Worm (Caenorhabditis elegans): ENCODE data around the gene glt-6.

glt-6 gene

DNA sequence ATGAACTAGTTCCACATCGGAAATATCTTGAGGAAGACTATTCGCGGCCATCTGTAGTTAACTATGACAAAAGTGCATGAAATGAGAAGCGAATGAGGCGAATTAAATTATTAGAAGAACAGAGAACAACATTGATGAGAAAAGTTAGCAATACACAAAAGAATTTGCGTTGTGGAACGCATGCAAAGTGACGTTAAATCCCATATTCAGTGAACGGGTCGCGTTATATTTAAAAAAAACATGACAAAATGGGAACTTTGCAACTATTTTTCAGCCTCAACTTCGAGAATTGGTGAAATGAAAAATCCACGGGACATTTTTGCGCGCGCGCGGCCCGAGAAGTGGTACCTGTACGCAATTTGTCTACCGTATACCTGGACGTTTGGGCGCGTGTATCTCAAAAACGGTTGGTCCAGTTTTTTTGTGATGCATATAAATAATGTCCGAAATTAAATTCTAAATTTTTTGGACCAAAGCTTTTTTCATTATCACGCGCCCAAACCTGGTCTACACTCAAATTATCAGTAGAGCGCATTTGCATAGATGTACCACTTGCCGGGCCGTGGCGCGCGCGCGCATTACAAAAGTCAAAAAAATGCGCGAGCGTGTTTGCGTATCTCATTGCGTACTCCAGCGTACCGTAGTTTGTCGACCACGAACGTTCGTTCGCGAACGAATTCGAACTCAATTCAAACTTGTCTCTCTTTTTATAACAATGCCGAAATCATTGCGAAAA lies 44.6 kb downstream of the glt-6 start, which contains the start of the genes cdd-2 and oef-1:
cdd-2 (minus strand) TSS at position 51 of the 736 bp plus-strand sequence.
oef-1 (plus strand) TSS at position 575 of the 736 bp plus-strand sequence.
- TF ChIP-seq sptf-1 (tag; optimal IDR thresholded peaks at IDR 0.05), result no peak
- no peak for TF ChIP-seq snpc-4 (tag; optimal IDR thresholded peaks at IDR 0.05)
- no peak for TF ChIP-seq blmp-1 (tag; optimal IDR thresholded peaks at IDR 0.05)
- no peak for TF ChIP-seq unc-62 (GFP tag; optimal IDR thresholded peaks at IDR 0.05)
- no peak for TF ChIP-seq hlh-4 (tag; optimal IDR thresholded peaks at IDR 0.05)
- no peak for TF ChIP-seq ceh-90 (tag; optimal IDR thresholded peaks at IDR 0.05)
- TF ChIP-seq lin-14 (GFP tag; optimal IDR thresholded peaks at IDR 0.05), result no peak
- TF ChIP-seq nhr-12 (tag; optimal IDR thresholded peaks at IDR 0.05), result no peak
- no peak for TF ChIP-seq nhr-20 (tag; optimal IDR thresholded peaks at IDR 0.05)
- TF ChIP-seq mep-1 (tag; optimal IDR thresholded peaks at IDR 0.05), result no peak
- no peak for TF ChIP-seq sup-37 (GFP tag; optimal IDR thresholded peaks at IDR 0.05)
- no peak for TF ChIP-seq aha-1 (tag; optimal IDR thresholded peaks at IDR 0.05)
- TF ChIP-seq mdl-1 (tag; optimal IDR thresholded peaks at IDR 0.05), result no peak

DNA sequence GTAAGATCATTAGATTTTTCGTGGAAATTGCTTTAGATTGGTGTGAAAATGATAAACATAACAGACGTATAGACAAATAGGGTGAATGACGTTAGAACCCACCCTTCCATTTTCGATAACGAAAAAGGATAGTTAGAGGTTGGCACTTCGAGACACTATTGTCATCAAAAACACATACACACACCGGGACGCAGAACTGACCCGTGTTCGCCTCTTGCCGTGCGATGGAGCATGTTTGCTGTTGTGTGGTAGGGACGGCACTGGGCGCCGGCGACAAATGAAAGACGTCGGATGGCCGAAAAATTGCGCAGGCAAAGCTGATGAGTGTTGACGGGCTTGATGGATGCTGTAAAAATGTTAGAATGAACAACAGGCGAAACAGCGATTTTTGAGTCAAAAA lies 46.4 kb downstream of the glt-6 start:
- TF ChIP-seq lin-13 (GFP tag; optimal IDR thresholded peaks at IDR 0.05) (no peak), mdl-1 (tag; optimal IDR thresholded peaks at IDR 0.05) (peak in 1 of 2 experiments; percentile 29), nhr-12 (tag; optimal IDR thresholded peaks at IDR 0.05) (no peak), F16B12.6 (tag; optimal IDR thresholded peaks at IDR 0.05) (peak; percentile 29), irx-1 (tag; optimal IDR thresholded peaks at IDR 0.05) (no peak), lin-39 (tag; optimal IDR thresholded peaks at IDR 0.05) (no peak), nhr-28 (tag; optimal IDR thresholded peaks at IDR 0.05) (no peak), nhr-20 (tag; optimal IDR thresholded peaks at IDR 0.05) (no peak), snu-23 (GFP tag; optimal IDR thresholded peaks at IDR 0.05) (peak; percentile 27), fkh-4 (tag; optimal IDR thresholded peaks at IDR 0.05; ENCODE audit: borderline replicate concordance) (no peak), nhr-47 (tag; optimal IDR thresholded peaks at IDR 0.05) (no peak), nhr-71 (tag; optimal IDR thresholded peaks at IDR 0.05) (peak; percentile 0), vab-15 (tag; optimal IDR thresholded peaks at IDR 0.05) (no peak), grh-1 (GFP tag; IDR thresholded peaks at IDR 0.05) (no peak), tbx-2 (tag; optimal IDR thresholded peaks at IDR 0.05) (no peak), ama-1 (optimal IDR thresholded peaks at IDR 0.05) (no peak), fos-1 (tag; optimal IDR thresholded peaks at IDR 0.05) (no peak), efl-1 (optimal IDR thresholded peaks at IDR 0.05) (peak; percentile 13 to 46), efl-1 (GFP tag; optimal IDR thresholded peaks at IDR 0.05 in 1 of 2) (peak in 1 of 2 experiments; percentile 45), swsn-7 (tag; optimal IDR thresholded peaks at IDR 0.05) (no peak), zip-4 (GFP tag; optimal IDR thresholded peaks at IDR 0.05) (no peak), pqm-1 (tag; optimal IDR thresholded peaks at IDR 0.05) (no peak), nhr-76 (tag; optimal IDR thresholded peaks at IDR 0.05) (no peak), unc-86 (tag; optimal IDR thresholded peaks at IDR 0.05) (no peak), aly-2 (tag; optimal IDR thresholded peaks at IDR 0.05) (no peak), dpl-1 (GFP tag; optimal IDR thresholded peaks at IDR 0.05) (peak in 2 of 3 experiments; percentile 25 to 32), fkh-8 (tag; optimal IDR thresholded peaks at IDR 0.05) (no peak), C16A3.4 (tag; optimal IDR thresholded peaks at IDR 0.05) (peak; percentile 47), ces-1 (GFP tag; optimal IDR thresholded peaks at IDR 0.05) (no peak), hpl-2 (GFP tag; optimal IDR thresholded peaks at IDR 0.05) (no peak), unc-98 (GFP tag; IDR thresholded peaks at IDR 0.05) (no peak), unc-30 (tag; optimal IDR thresholded peaks at IDR 0.05) (no peak), skn-1 (tag; optimal IDR thresholded peaks at IDR 0.05) (peak; percentile 89), nhr-19 (GFP tag; conservative IDR thresholded peaks at IDR 0.05) (no peak), lsy-2 (tag; optimal IDR thresholded peaks at IDR 0.05) (peak in 1 of 2 experiments; percentile 31), nhr-237 (tag; optimal IDR thresholded peaks at IDR 0.05) (no peak), nhr-90 (tag; optimal IDR thresholded peaks at IDR 0.05; ENCODE audit: poor library complexity) (no peak), lin-15B (tag; optimal IDR thresholded peaks at IDR 0.05) (peak; percentile 20), nhr-11 (tag; optimal IDR thresholded peaks at IDR 0.05) (no peak), lin-14 (GFP tag; optimal IDR thresholded peaks at IDR 0.05) (peak; percentile 84), ceh-90 (tag; optimal IDR thresholded peaks at IDR 0.05) (no peak), alr-1 (tag; optimal IDR thresholded peaks at IDR 0.05; ENCODE audit: borderline replicate concordance) (no peak), ceh-82 (tag; optimal IDR thresholded peaks at IDR 0.05) (peak in 1 of 3 experiments; percentile 36), nhr-84 (tag; optimal IDR thresholded peaks at IDR 0.05) (no peak)
